Comparison of ENCODE assay signal across 3 fruit fly cellular contexts in genomic region chr3R:11392805-11393204, dm6.
TF ChIP-seq lines count a peak whose summit lies in the region.

No protein-coding gene starts in this region.

- TF ChIP-seq CTCF in S2 (optimal IDR thresholded peaks at IDR 0.05; lab: Kevin White, UChicago): peak; percentile 52 to 54
- peak; percentile 47 for TF ChIP-seq CTCF in whole organism, embryonic (GFP tag; optimal IDR thresholded peaks at IDR 0.05; lab: Kevin White, UChicago)

TF ChIP-seq in whole organism, embryonic, 481 proteins besides CTCF, POLR2A, EP300 and RAD21 (continues in another document):
- TF ChIP-seq dati (GFP tag; IDR thresholded peaks at IDR 0.05; lab: Robert Waterston, UW) (peak; percentile 59; the same call in 1 of the 2 replicates), dmrt11E (tag; optimal IDR thresholded peaks at IDR 0.05; lab: Kevin White, UChicago) (peak; percentile 83), Opbp (GFP tag; IDR thresholded peaks at IDR 0.05; lab: Robert Waterston, UW; ENCODE audit: partially characterized antibody) (no peak), grn (GFP tag; optimal IDR thresholded peaks at IDR 0.05; lab: Kevin White, UChicago) (no peak), yki (optimal IDR thresholded peaks at IDR 0.05; lab: Kevin White, UChicago) (no peak), lola (GFP tag; optimal IDR thresholded peaks at IDR 0.05; lab: Kevin White, UChicago) (no peak), Dref (GFP tag; IDR thresholded peaks at IDR 0.05; lab: Robert Waterston, UW) (no peak), gfzf (GFP tag; optimal IDR thresholded peaks at IDR 0.05; lab: Kevin White, UChicago) (no peak), gsb (GFP tag; IDR thresholded peaks at IDR 0.05; lab: Robert Waterston, UW) (0 out of 2 replicates have a peak, but pooled peaks have one; percentile 40), chn (GFP tag; optimal IDR thresholded peaks at IDR 0.05; lab: Kevin White, UChicago) (peak; percentile 62), Hey (tag; optimal IDR thresholded peaks at IDR 0.05; lab: Kevin White, UChicago) (peak; percentile 30), Nf-YA (GFP tag; IDR thresholded peaks at IDR 0.05; lab: Robert Waterston, UW) (0 out of 2 replicates have a peak, but pooled peaks have one; percentile 34), otp (GFP tag; IDR thresholded peaks at IDR 0.05; lab: Robert Waterston, UW) (peak; percentile 79), CG31441 (GFP tag; IDR thresholded peaks at IDR 0.05; lab: Robert Waterston, UW) (no peak; the same call in 1 of the 2 replicates), vnd (GFP tag; IDR thresholded peaks at IDR 0.05; lab: Robert Waterston, UW; ENCODE audit: partially characterized antibody) (no peak), pum (GFP tag; optimal IDR thresholded peaks at IDR 0.05; lab: Kevin White, UChicago) (no peak), MBD-R2 (GFP tag; IDR thresholded peaks at IDR 0.05; lab: Robert Waterston, UW) (no peak), Lim3 (GFP tag; IDR thresholded peaks at IDR 0.05; lab: Robert Waterston, UW) (no peak), unc-4 (GFP tag; IDR thresholded peaks at IDR 0.05; lab: Robert Waterston, UW; ENCODE audit: partially characterized antibody) (no peak), CG10959 (GFP tag; IDR thresholded peaks at IDR 0.05; lab: Robert Waterston, UW) (peak; percentile 82), CG9817 (tag; optimal IDR thresholded peaks at IDR 0.05; lab: Kevin White, UChicago) (peak; percentile 65), jigr1 (GFP tag; IDR thresholded peaks at IDR 0.05; lab: Robert Waterston, UW) (0 out of 3 replicates have a peak, but pooled peaks have one; percentile 13), CG8281 (tag; optimal IDR thresholded peaks at IDR 0.05; lab: Kevin White, UChicago) (peak; percentile 39), CG7963 (GFP tag; IDR thresholded peaks at IDR 0.05; lab: Robert Waterston, UW; ENCODE audit: partially characterized antibody) (no peak), lbe (GFP tag; optimal IDR thresholded peaks at IDR 0.05; lab: Kevin White, UChicago) (no peak), salm (tag; optimal IDR thresholded peaks at IDR 0.05; lab: Kevin White, UChicago) (no peak), CG17359 (tag; optimal IDR thresholded peaks at IDR 0.05; lab: Kevin White, UChicago) (no peak), CG2129 (GFP tag; IDR thresholded peaks at IDR 0.05; lab: Robert Waterston, UW; ENCODE audit: partially characterized antibody) (no peak), CG7987 (GFP tag; optimal IDR thresholded peaks at IDR 0.05; lab: Kevin White, UChicago) (no peak), Tbp (GFP tag; optimal IDR thresholded peaks at IDR 0.05; lab: Kevin White, UChicago) (no peak), H15 (GFP tag; IDR thresholded peaks at IDR 0.05; lab: Robert Waterston, UW) (peak; percentile 79), CG3065 (GFP tag; optimal IDR thresholded peaks at IDR 0.05; lab: Kevin White, UChicago) (peak; percentile 51), luna (GFP tag; optimal IDR thresholded peaks at IDR 0.05; lab: Kevin White, UChicago) (no peak), Atf3 (GFP tag; optimal IDR thresholded peaks at IDR 0.05; lab: Kevin White, UChicago) (peak; percentile 23), eve (GFP tag; optimal IDR thresholded peaks at IDR 0.05; lab: Kevin White, UChicago) (no peak), oc (tag; optimal IDR thresholded peaks at IDR 0.05; lab: Kevin White, UChicago) (no peak), CG14965 (GFP tag; optimal IDR thresholded peaks at IDR 0.05; lab: Kevin White, UChicago; ENCODE audit: borderline replicate concordance) (peak; percentile 1), CG11398 (GFP tag; optimal IDR thresholded peaks at IDR 0.05; lab: Kevin White, UChicago) (peak; percentile 60), fd64A (GFP tag; optimal IDR thresholded peaks at IDR 0.05; lab: Kevin White, UChicago) (peak; percentile 70), CG31224 (GFP tag; IDR thresholded peaks at IDR 0.05; lab: Robert Waterston, UW) (0 out of 2 replicates have a peak, but pooled peaks have one; percentile 7), sqz (GFP tag; optimal IDR thresholded peaks at IDR 0.05; lab: Kevin White, UChicago) (peak; percentile 72), ap (GFP tag; IDR thresholded peaks at IDR 0.05; lab: Robert Waterston, UW) (peak; percentile 67), CG13775 (GFP tag; optimal IDR thresholded peaks at IDR 0.05; lab: Kevin White, UChicago) (peak; percentile 83), CG2120 (GFP tag; optimal IDR thresholded peaks at IDR 0.05; lab: Kevin White, UChicago) (no peak)

TF ChIP-seq in whole organism, wandering third instar larva, 38 proteins besides CTCF, POLR2A, EP300 and RAD21:
- peak; percentile 22 for TF ChIP-seq Dfd (GFP tag; optimal IDR thresholded peaks at IDR 0.05; lab: Kevin White, UChicago)
- TF ChIP-seq Jra (GFP tag; optimal IDR thresholded peaks at IDR 0.05; lab: Kevin White, UChicago): no peak
TF ChIP-seq in whole organism, wandering third instar larva: peak in this region for 1.
